Worm (Caenorhabditis elegans) whole organism, mixed stage, embryonic: ENCODE measurements around the gene T22B2.1.

ENCODE experiments used
- M03D4.4 ChIP-seq: sonication (generic microtip); optimal IDR thresholded peaks from 2 replicates; lab custom pipeline; 2017; ENCODE audit warnings: mild to moderate bottlenecking, missing genetic modification characterization, missing compliant biosample characterization
- bed-3 ChIP-seq: fragments of 200-800 bp; sonication (Bioruptor generic); optimal IDR thresholded peaks from 3 replicates; lab custom pipeline; 2018; ENCODE audit warnings: mild to moderate bottlenecking, missing genetic modification characterization, moderate library complexity, missing compliant biosample characterization
- blmp-1 ChIP-seq: fragments of 150-350 bp; optimal IDR thresholded peaks from 2 replicates; lab custom pipeline; 2014; ENCODE audit warnings: missing biosample characterization, missing genetic modification characterization
- ceh-39 ChIP-seq: fragments of 150-350 bp; optimal IDR thresholded peaks from 2 replicates; lab custom pipeline; 2014; ENCODE audit warnings: missing biosample characterization, missing genetic modification characterization
- ceh-83 ChIP-seq: fragments of 200-800 bp; sonication (Bioruptor generic); optimal IDR thresholded peaks from 2 replicates; lab custom pipeline; 2018; ENCODE audit warnings: mild to moderate bottlenecking, missing genetic modification characterization, missing compliant biosample characterization
- cnd-1 ChIP-seq: fragments of 200-800 bp; sonication (Bioruptor generic); optimal IDR thresholded peaks from 2 replicates; lab custom pipeline; 2018; ENCODE audit warnings: mild to moderate bottlenecking, missing genetic modification characterization, missing compliant biosample characterization
- drap-1 ChIP-seq: fragments of 200-800 bp; sonication (Bioruptor generic); optimal IDR thresholded peaks from 3 replicates; lab custom pipeline; 2018; ENCODE audit warnings: mild to moderate bottlenecking, missing genetic modification characterization, missing compliant biosample characterization
- elt-1 ChIP-seq: sonication (generic microtip); optimal IDR thresholded peaks from 2 replicates; lab custom pipeline; 2017; ENCODE audit warnings: missing genetic modification characterization, mild to moderate bottlenecking, missing compliant biosample characterization, antibody characterized with exemption, moderate library complexity, borderline replicate concordance; ENCODE audit not compliant: insufficient read depth
- elt-3 ChIP-seq: fragments of 150-350 bp; optimal IDR thresholded peaks from 2 replicates; lab custom pipeline; 2014; ENCODE audit warnings: missing biosample characterization, missing genetic modification characterization
- flh-1 ChIP-seq: fragments of 200-800 bp; sonication (Bioruptor generic); optimal IDR thresholded peaks from 2 replicates; lab custom pipeline; 2018; ENCODE audit warnings: mild to moderate bottlenecking, missing genetic modification characterization, moderate library complexity, missing compliant biosample characterization
- ham-2 ChIP-seq: fragments of 200-800 bp; sonication (Bioruptor generic); optimal IDR thresholded peaks from 2 replicates; lab custom pipeline; 2018; ENCODE audit warnings: mild to moderate bottlenecking, missing genetic modification characterization, missing compliant biosample characterization
- hlh-1 ChIP-seq: fragments of 150-350 bp; optimal IDR thresholded peaks from 2 replicates; lab custom pipeline; 2014; ENCODE audit warnings: missing biosample characterization, missing genetic modification reagents, missing genetic modification characterization
- lin-13 ChIP-seq: fragments of 150-350 bp; optimal IDR thresholded peaks from 2 replicates; lab custom pipeline; 2014; ENCODE audit warnings: missing biosample characterization, missing genetic modification characterization
- lsy-2 ChIP-seq: fragments of 150-350 bp; optimal IDR thresholded peaks from 2 replicates; lab custom pipeline; 2014; ENCODE audit warnings: missing biosample characterization, missing genetic modification characterization
- mep-1 ChIP-seq: fragments of 150-350 bp; optimal IDR thresholded peaks from 2 replicates; lab custom pipeline; 2017; ENCODE audit warnings: missing biosample characterization, missing genetic modification reagents, missing genetic modification characterization, inconsistent platforms
- mls-2 ChIP-seq: sonication (generic microtip); optimal IDR thresholded peaks from 2 replicates; lab custom pipeline; 2016; ENCODE audit warnings: mild to moderate bottlenecking, missing genetic modification characterization, moderate library complexity, missing compliant biosample characterization
- nhr-12 ChIP-seq: fragments of 150-350 bp; optimal IDR thresholded peaks from 2 replicates; lab custom pipeline; 2014; ENCODE audit warnings: missing biosample characterization, missing genetic modification characterization
- nhr-2 ChIP-seq: fragments of 150-350 bp; optimal IDR thresholded peaks from 2 replicates; lab custom pipeline; 2014; ENCODE audit warnings: missing biosample characterization, missing genetic modification characterization
- nhr-237 ChIP-seq: fragments of 150-350 bp; optimal IDR thresholded peaks from 2 replicates; lab custom pipeline; 2014; ENCODE audit warnings: missing biosample characterization, missing genetic modification characterization
- nhr-28 ChIP-seq: fragments of 150-350 bp; optimal IDR thresholded peaks from 2 replicates; lab custom pipeline; 2014; ENCODE audit warnings: missing biosample characterization, missing genetic modification characterization
- pha-4 ChIP-seq: fragments of 150-350 bp; optimal IDR thresholded peaks from 2 replicates; lab custom pipeline; 2018; ENCODE audit warnings: missing biosample characterization, missing genetic modification reagents, missing genetic modification characterization
- sptf-1 ChIP-seq: sonication (generic microtip); optimal IDR thresholded peaks from 2 replicates; lab custom pipeline; 2017; ENCODE audit warnings: mild to moderate bottlenecking, missing genetic modification characterization, moderate library complexity, missing compliant biosample characterization
- tbx-8 ChIP-seq: fragments of 200-800 bp; sonication (Bioruptor generic); optimal IDR thresholded peaks from 2 replicates; lab custom pipeline; 2018; ENCODE audit warnings: mild to moderate bottlenecking, missing genetic modification characterization, moderate library complexity, missing compliant biosample characterization
- unc-120 ChIP-seq: sonication (generic microtip); optimal IDR thresholded peaks from 2 replicates; lab custom pipeline; 2017; ENCODE audit warnings: missing genetic modification characterization, missing compliant biosample characterization; ENCODE audit not compliant: poor library complexity, severe bottlenecking
- unc-39 ChIP-seq: fragments of 150-350 bp; optimal IDR thresholded peaks from 2 replicates; lab custom pipeline; 2014; ENCODE audit warnings: missing biosample characterization, missing genetic modification characterization
- unc-62 ChIP-seq: fragments of 150-350 bp; optimal IDR thresholded peaks from 2 replicates; lab custom pipeline; 2014; ENCODE audit warnings: missing biosample characterization, missing genetic modification reagents, missing genetic modification characterization
- zip-8 ChIP-seq: fragments of 150-350 bp; optimal IDR thresholded peaks from 2 replicates; lab custom pipeline; 2014; ENCODE audit warnings: missing biosample characterization, missing genetic modification characterization
- ztf-11 ChIP-seq: fragments of 150-350 bp; optimal IDR thresholded peaks from 2 replicates; lab custom pipeline; 2014; ENCODE audit warnings: missing biosample characterization, missing genetic modification characterization

Gene T22B2.1

ce11 chrX:3925776-3926175, at the start of gene T22B2.1:
TSS of gene T22B2.1 (plus strand) at chrX:3926076.
- TF ChIP-seq hlh-1 (tag; lab: Kevin White, UChicago) (no peak), nhr-28 (tag; lab: Kevin White, UChicago) (no peak), ztf-11 (tag; lab: Kevin White, UChicago) (no peak), unc-62 (GFP tag; lab: Kevin White, UChicago) (no peak), mep-1 (tag; lab: Kevin White, UChicago) (no peak)

- TF ChIP-seq pha-4 (tag; lab: Kevin White, UChicago) (no peak), blmp-1 (no peak), nhr-12 (no peak), ham-2 (GFP tag; lab: Kevin White, UChicago) (no peak), unc-62 (GFP tag; lab: Kevin White, UChicago) (no peak), elt-1 (tag; lab: Kevin White, UChicago) (no peak)
Measured at ce11 chrX:3878233-3878632, 47.6 kb upstream of the T22B2.1 start, which contains the start of gene F47F2.1. TSS of gene F47F2.1 (plus strand) at chrX:3878533.

- TF ChIP-seq elt-3 (tag; lab: Kevin White, UChicago) (no peak), ceh-39 (tag; lab: Kevin White, UChicago) (no peak), tbx-8 (GFP tag; lab: Kevin White, UChicago) (no peak), elt-1 (tag; lab: Kevin White, UChicago) (no peak), hlh-1 (tag; lab: Kevin White, UChicago) (no peak), mls-2 (tag; lab: Kevin White, UChicago) (no peak), drap-1 (no peak), sptf-1 (tag; lab: Kevin White, UChicago) (no peak), bed-3 (GFP tag; lab: Kevin White, UChicago) (no peak), zip-8 (tag; lab: Kevin White, UChicago) (no peak), M03D4.4 (tag; lab: Kevin White, UChicago) (no peak), lin-13 (no peak), pha-4 (tag; lab: Kevin White, UChicago) (no peak), ceh-83 (GFP tag; lab: Kevin White, UChicago) (no peak)
Measured at ce11 chrX:3887595-3887994, 38.3 kb upstream of the T22B2.1 start.

ce11 chrX:3895577-3895976, 30.3 kb upstream of the T22B2.1 start, which contains the start of gene F47F2.3:
TSS of gene F47F2.3 (minus strand) at chrX:3895677.
- TF ChIP-seq unc-120 (tag; lab: Kevin White, UChicago) (no peak), nhr-237 (tag; lab: Kevin White, UChicago) (no peak), pha-4 (tag; lab: Kevin White, UChicago) (no peak), hlh-1 (tag; lab: Kevin White, UChicago) (no peak), cnd-1 (tag; lab: Kevin White, UChicago) (no peak), ham-2 (GFP tag; lab: Kevin White, UChicago) (no peak), M03D4.4 (tag; lab: Kevin White, UChicago) (no peak), flh-1 (GFP tag; lab: Kevin White, UChicago) (no peak), lin-13 (no peak), nhr-2 (tag; lab: Kevin White, UChicago) (no peak), ceh-83 (GFP tag; lab: Kevin White, UChicago) (no peak), sptf-1 (tag; lab: Kevin White, UChicago) (no peak), unc-39 (tag; lab: Kevin White, UChicago) (no peak)

ce11 chrX:3898255-3899177, 27.4 kb upstream of the T22B2.1 start:
- TF ChIP-seq nhr-12 (no peak), unc-120 (tag; lab: Kevin White, UChicago) (peak; percentile 14), lsy-2 (no peak), mep-1 (tag; lab: Kevin White, UChicago) (no peak), zip-8 (tag; lab: Kevin White, UChicago) (no peak), hlh-1 (tag; lab: Kevin White, UChicago) (peak; percentile 94), unc-62 (GFP tag; lab: Kevin White, UChicago) (peak; percentile 67)
